Fruit fly (Drosophila melanogaster) whole organism, embryonic: ENCODE results near the gene CG6656.

Experiments used
- ATbp ChIP-seq: fragments of 200-800 bp; sonication (Bioruptor generic); optimal IDR thresholded peaks from 2 replicates; lab custom pipeline; 2017; ENCODE audit warnings: missing biosample characterization, mild to moderate bottlenecking, missing genetic modification characterization, missing genetic modification reagents
- CG10209 ChIP-seq: fragments of 200-800 bp; sonication (Bioruptor generic); optimal IDR thresholded peaks from 3 replicates; lab custom pipeline; 2017; ENCODE audit warnings: missing biosample characterization, mild to moderate bottlenecking, missing genetic modification characterization, missing genetic modification reagents
- CG10543 ChIP-seq: fragments of 200-800 bp; sonication (Bioruptor generic); optimal IDR thresholded peaks from 3 replicates; lab custom pipeline; 2017; ENCODE audit warnings: missing biosample characterization, mild to moderate bottlenecking, missing genetic modification characterization, moderate library complexity
- CG11504 ChIP-seq: fragments of 200-800 bp; sonication (Bioruptor generic); optimal IDR thresholded peaks from 3 replicates; lab custom pipeline; 2019; ENCODE audit warnings: missing biosample characterization, mild to moderate bottlenecking, missing genetic modification characterization, moderate library complexity
- CG18011 ChIP-seq: fragments of 200-800 bp; sonication (Bioruptor generic); optimal IDR thresholded peaks from 2 replicates; lab custom pipeline; 2017; ENCODE audit warnings: missing biosample characterization, missing genetic modification characterization, mild to moderate bottlenecking, moderate library complexity, missing genotype
- CG1832 ChIP-seq: fragments of 200-800 bp; sonication (Bioruptor generic); optimal IDR thresholded peaks from 2 replicates; lab custom pipeline; 2017; ENCODE audit warnings: missing biosample characterization, mild to moderate bottlenecking, missing genetic modification characterization, inconsistent platforms
- CG2875 ChIP-seq: fragments of 200-800 bp; sonication (Bioruptor generic); optimal IDR thresholded peaks from 2 replicates; lab custom pipeline; 2017; ENCODE audit warnings: missing biosample characterization, mild to moderate bottlenecking, missing genetic modification characterization, missing genetic modification reagents
- CG3163 ChIP-seq: fragments of 200-800 bp; sonication (Bioruptor generic); optimal IDR thresholded peaks from 3 replicates; lab custom pipeline; 2016; ENCODE audit warnings: missing biosample characterization, missing genetic modification characterization
- CG3726 ChIP-seq: fragments of 200-800 bp; sonication (Bioruptor generic); IDR thresholded peaks from 3 replicates; pipeline ENCODE4, ENCODE4 v1.3.6; 2022; ENCODE audit warnings: missing biosample characterization, missing genetic modification characterization
- CG42726 ChIP-seq: fragments of 200-800 bp; sonication (Bioruptor generic); IDR thresholded peaks from 2 replicates; pipeline ENCODE4 v1.3.6; 2022; ENCODE audit warnings: missing biosample characterization, missing genetic modification characterization; ENCODE audit not compliant: partially characterized antibody
- CG4617 ChIP-seq: fragments of 200-800 bp; sonication (Bioruptor generic); optimal IDR thresholded peaks from 3 replicates; lab custom pipeline; 2016; ENCODE audit warnings: missing biosample characterization, missing genetic modification characterization, borderline replicate concordance
- CG4820 ChIP-seq: fragments of 200-800 bp; sonication (Bioruptor generic); optimal IDR thresholded peaks from 3 replicates; lab custom pipeline; 2016; ENCODE audit warnings: missing biosample characterization, missing genetic modification characterization
- CG7786 ChIP-seq: fragments of 200-800 bp; sonication (Bioruptor generic); optimal IDR thresholded peaks from 2 replicates; lab custom pipeline; 2016; ENCODE audit warnings: missing biosample characterization, missing genetic modification characterization
- CG9215 ChIP-seq: fragments of 200-800 bp; sonication (Bioruptor generic); IDR thresholded peaks from 2 replicates; pipeline ENCODE4 v1.3.6; 2022; ENCODE audit warnings: missing biosample characterization, missing genetic modification characterization
- CG9817 ChIP-seq: fragments of 200-800 bp; sonication (Bioruptor generic); optimal IDR thresholded peaks from 2 replicates; lab custom pipeline; 2018; ENCODE audit warnings: missing biosample characterization, mild to moderate bottlenecking, missing genetic modification characterization, moderate library complexity
- D ChIP-seq, 2 experiments: fragments of 200-800 bp in 1 of 2; fragments of >200 bp in 1 of 2; sonication (Bioruptor generic) in 1 of 2; optimal IDR thresholded peaks; 2 replicates in 1 of 2; 3 replicates in 1 of 2; lab custom pipeline; 2017; ENCODE audit warnings: mild to moderate bottlenecking in 1 of 2, missing biosample characterization in 1 of 2, missing genetic modification characterization in 1 of 2, missing genetic modification reagents in 1 of 2
- E2f2 ChIP-seq: fragments of 200-800 bp; sonication (Bioruptor generic); IDR thresholded peaks from 2 replicates; pipeline ENCODE4 v1.3.6; 2022; ENCODE audit warnings: missing biosample characterization, missing genetic modification characterization
- Gsc ChIP-seq: fragments of 200-800 bp; sonication (Bioruptor generic); IDR thresholded peaks from 2 replicates; pipeline ENCODE4 v1.3.6; 2022; ENCODE audit warnings: missing biosample characterization, missing genetic modification characterization
- Hr78 ChIP-seq, 2 experiments: fragments of 200-800 bp in 1 of 2; fragments of >200 bp in 1 of 2; sonication (Bioruptor generic) in 1 of 2; optimal IDR thresholded peaks; 2 replicates each; lab custom pipeline; 2017 to 2019; ENCODE audit warnings: missing biosample characterization in 2 of 2, missing genetic modification characterization in 2 of 2, mild to moderate bottlenecking in 1 of 2, moderate library complexity in 1 of 2
- NC2β ChIP-seq: fragments of 200-800 bp; sonication (Bioruptor generic); optimal IDR thresholded peaks from 2 replicates; lab custom pipeline; 2016; ENCODE audit warnings: missing biosample characterization, missing genetic modification characterization
- Oaz ChIP-seq: fragments of 200-800 bp; sonication (Bioruptor generic); IDR thresholded peaks from 2 replicates; pipeline ENCODE4 v1.3.6; 2022; ENCODE audit warnings: missing biosample characterization, missing genetic modification characterization
- Pdp1 ChIP-seq, 2 experiments: fragments of 200-800 bp; sonication (Bioruptor generic); optimal IDR thresholded peaks; 3 replicates each; lab custom pipeline; 2016; ENCODE audit warnings: missing biosample characterization in 2 of 2, missing genetic modification characterization in 2 of 2, mild to moderate bottlenecking in 1 of 2, moderate library complexity in 1 of 2
- Scr ChIP-seq: fragments of 200-800 bp; sonication (Bioruptor generic); IDR thresholded peaks from 2 replicates; pipeline ENCODE4 v1.3.6; 2022; ENCODE audit warnings: missing biosample characterization, missing genetic modification characterization; ENCODE audit not compliant: partially characterized antibody
- Sry-β ChIP-seq: fragments of 200-800 bp; sonication (Bioruptor generic); optimal IDR thresholded peaks from 2 replicates; lab custom pipeline; 2018; ENCODE audit warnings: missing biosample characterization, mild to moderate bottlenecking, missing genetic modification characterization, moderate library complexity
- Taf1 ChIP-seq: fragments of 200-800 bp; sonication (Bioruptor generic); IDR thresholded peaks from 2 replicates; pipeline ENCODE4 v1.3.6; 2022; ENCODE audit warnings: missing biosample characterization, missing genetic modification characterization
- Usf ChIP-seq: fragments of 200-800 bp; sonication (Bioruptor generic); optimal IDR thresholded peaks from 2 replicates; lab custom pipeline; 2017; ENCODE audit warnings: missing genotype, missing biosample characterization, missing genetic modification characterization
- ac ChIP-seq: fragments of 200-800 bp; sonication (Bioruptor generic); optimal IDR thresholded peaks from 3 replicates; lab custom pipeline; 2017; ENCODE audit warnings: missing biosample characterization, mild to moderate bottlenecking, missing genetic modification characterization
- amos ChIP-seq: fragments of 200-800 bp; sonication (Bioruptor generic); IDR thresholded peaks from 2 replicates; pipeline ENCODE4 v1.3.6; 2022; ENCODE audit warnings: missing biosample characterization, missing genetic modification characterization; ENCODE audit not compliant: partially characterized antibody
- aop ChIP-seq: fragments of 200-800 bp; sonication (Bioruptor generic); IDR thresholded peaks from 2 replicates; pipeline ENCODE4 v1.3.6; 2022; ENCODE audit warnings: missing biosample characterization, missing genetic modification characterization
- bcd ChIP-seq: fragments of 200-800 bp; sonication (Bioruptor generic); optimal IDR thresholded peaks from 2 replicates; lab custom pipeline; 2017; ENCODE audit warnings: missing biosample characterization, mild to moderate bottlenecking, missing genetic modification characterization
- chn ChIP-seq: fragments of 200-800 bp; sonication (Bioruptor generic); optimal IDR thresholded peaks from 2 replicates; lab custom pipeline; 2016; ENCODE audit warnings: missing biosample characterization, missing genetic modification characterization
- cwo ChIP-seq: fragments of 200-800 bp; sonication (Bioruptor generic); optimal IDR thresholded peaks from 3 replicates; lab custom pipeline; 2017; ENCODE audit warnings: missing biosample characterization, missing genetic modification characterization, mild to moderate bottlenecking, moderate library complexity, missing genetic modification reagents
- fd3F ChIP-seq: fragments of 200-800 bp; sonication (Bioruptor generic); optimal IDR thresholded peaks from 2 replicates; lab custom pipeline; 2018; ENCODE audit warnings: missing biosample characterization, mild to moderate bottlenecking, missing genetic modification characterization, moderate library complexity
- ftz-f1 ChIP-seq: fragments of 200-800 bp; sonication (Bioruptor generic); optimal IDR thresholded peaks from 2 replicates; lab custom pipeline; 2016; ENCODE audit warnings: missing biosample characterization, missing genetic modification characterization
- gfzf ChIP-seq: fragments of 200-800 bp; sonication (Bioruptor generic); optimal IDR thresholded peaks from 2 replicates; lab custom pipeline; 2016; ENCODE audit warnings: missing biosample characterization, mild to moderate bottlenecking, missing genetic modification characterization, moderate library complexity
- gro ChIP-seq: fragments of 200-800 bp; sonication (Bioruptor generic); optimal IDR thresholded peaks from 2 replicates; lab custom pipeline; 2016; ENCODE audit warnings: missing biosample characterization, missing genetic modification characterization
- hb ChIP-seq: fragments of 200-800 bp; sonication (Bioruptor generic); IDR thresholded peaks from 3 replicates; pipeline ENCODE4 v1.3.6; 2022; ENCODE audit warnings: missing biosample characterization, missing genetic modification characterization; ENCODE audit not compliant: partially characterized antibody
- hth ChIP-seq: fragments of >200 bp; optimal IDR thresholded peaks from 2 replicates; lab custom pipeline; 2017; ENCODE audit warnings: inconsistent platforms
- knrl ChIP-seq: fragments of 200-800 bp; sonication (Bioruptor generic); IDR thresholded peaks from 3 replicates; pipeline ENCODE4 v1.3.6; 2022; ENCODE audit warnings: missing biosample characterization, missing genetic modification characterization; ENCODE audit not compliant: partially characterized antibody
- lbe ChIP-seq: fragments of 200-800 bp; sonication (Bioruptor generic); optimal IDR thresholded peaks from 2 replicates; lab custom pipeline; 2016; ENCODE audit warnings: missing biosample characterization, mild to moderate bottlenecking, missing genetic modification characterization
- otp ChIP-seq: fragments of 200-800 bp; sonication (Bioruptor generic); IDR thresholded peaks from 3 replicates; pipeline ENCODE4, ENCODE4 v1.3.6; 2022; ENCODE audit warnings: missing biosample characterization, missing genetic modification characterization
- pfk ChIP-seq: fragments of 200-800 bp; sonication (Bioruptor generic); optimal IDR thresholded peaks from 2 replicates; lab custom pipeline; 2018; ENCODE audit warnings: missing biosample characterization, mild to moderate bottlenecking, missing genetic modification characterization, moderate library complexity
- sisA ChIP-seq: fragments of 200-800 bp; sonication (Bioruptor generic); IDR thresholded peaks from 2 replicates; pipeline ENCODE4 v1.3.6; 2022; ENCODE audit warnings: missing biosample characterization, missing genetic modification characterization
- toy ChIP-seq: fragments of 200-800 bp; sonication (Bioruptor generic); IDR thresholded peaks from 2 replicates; pipeline ENCODE4 v1.3.6; 2022; ENCODE audit warnings: missing biosample characterization, missing genetic modification characterization
- unc-4 ChIP-seq: fragments of 200-800 bp; sonication (Bioruptor generic); IDR thresholded peaks from 2 replicates; pipeline ENCODE4 v1.3.6; 2022; ENCODE audit warnings: missing biosample characterization, missing genetic modification characterization; ENCODE audit not compliant: partially characterized antibody
- zen ChIP-seq: fragments of 200-800 bp; sonication (Bioruptor generic); optimal IDR thresholded peaks from 3 replicates; lab custom pipeline; 2018; ENCODE audit warnings: missing biosample characterization, mild to moderate bottlenecking, missing genetic modification characterization, moderate library complexity
- zfh2 ChIP-seq: fragments of 200-800 bp; sonication (Bioruptor generic); optimal IDR thresholded peaks from 2 replicates; lab custom pipeline; 2016; ENCODE audit warnings: missing biosample characterization, missing genetic modification characterization

The CG6656 gene

dm6 chr3R:21862137-21862850 lies 12.8 kb upstream of the CG6656 start (continued):
- TF ChIP-seq CG4820 (GFP tag; lab: Kevin White, UChicago): peak; percentile 75
- TF ChIP-seq CG42726 (GFP tag; lab: Robert Waterston, UW): no peak
- peak in 1 of 2 experiments; percentile 74 for TF ChIP-seq Pdp1 (GFP tag; optimal IDR thresholded peaks at IDR 0.05; lab: Kevin White, UChicago)
- no peak for TF ChIP-seq Scr
- TF ChIP-seq Hr78 (GFP tag; optimal IDR thresholded peaks at IDR 0.05; lab: Kevin White, UChicago): peak in 1 of 2 experiments; percentile 71
- TF ChIP-seq cwo (GFP tag; lab: Kevin White, UChicago): no peak
- TF ChIP-seq CG7786: no peak
- TF ChIP-seq unc-4 (GFP tag; lab: Robert Waterston, UW): no peak
- no peak for TF ChIP-seq D (optimal IDR thresholded peaks at IDR 0.05; lab: Kevin White, UChicago)
- TF ChIP-seq D (GFP tag; optimal IDR thresholded peaks at IDR 0.05; lab: Kevin White, UChicago): peak; percentile 80
- TF ChIP-seq CG4617 (GFP tag; lab: Kevin White, UChicago): peak; percentile 4
- TF ChIP-seq CG2875 (GFP tag; lab: Kevin White, UChicago): peak; percentile 94
- no peak for TF ChIP-seq Oaz (GFP tag; lab: Robert Waterston, UW)
- no peak for TF ChIP-seq knrl
- TF ChIP-seq Taf1: no peak
- TF ChIP-seq Usf: peak; percentile 7
- TF ChIP-seq zfh2 (GFP tag; lab: Kevin White, UChicago): no peak
- peak; percentile 68 for TF ChIP-seq chn (GFP tag; lab: Kevin White, UChicago)
- TF ChIP-seq bcd (GFP tag; lab: Kevin White, UChicago): peak; percentile 55
- TF ChIP-seq E2f2: peak; percentile 48; the same call in 1 of the 2 replicates
- 0 out of 2 replicates have a peak, but pooled peaks have one; percentile 42 for TF ChIP-seq aop (GFP tag; lab: Robert Waterston, UW)
- TF ChIP-seq fd3F (GFP tag; lab: Kevin White, UChicago): no peak
- TF ChIP-seq gro (GFP tag; lab: Kevin White, UChicago): no peak
- TF ChIP-seq hth (lab: Kevin White, UChicago): no peak
- no peak for TF ChIP-seq CG18011 (GFP tag; lab: Kevin White, UChicago)
- no peak for TF ChIP-seq CG1832 (GFP tag; lab: Kevin White, UChicago)
- no peak for TF ChIP-seq lbe (GFP tag; lab: Kevin White, UChicago)
- peak; percentile 96 for TF ChIP-seq ATbp
- TF ChIP-seq CG10209 (GFP tag; lab: Kevin White, UChicago): peak; percentile 73
- TF ChIP-seq CG3163 (GFP tag; lab: Kevin White, UChicago): no peak
- TF ChIP-seq pfk (GFP tag; lab: Kevin White, UChicago): no peak
- TF ChIP-seq otp (GFP tag; lab: Robert Waterston, UW): peak; percentile 75; the same call in 2 of the 3 replicates
- peak; percentile 81 for TF ChIP-seq CG11504 (tag; lab: Kevin White, UChicago)
- no peak for TF ChIP-seq Gsc (GFP tag; lab: Robert Waterston, UW)
- TF ChIP-seq toy (GFP tag; lab: Robert Waterston, UW): no peak
- TF ChIP-seq Sry-β (GFP tag; lab: Kevin White, UChicago): peak; percentile 25
- no peak for TF ChIP-seq ftz-f1 (GFP tag; lab: Kevin White, UChicago)
- TF ChIP-seq amos (GFP tag; lab: Robert Waterston, UW): no peak
- no peak for TF ChIP-seq hb (GFP tag; lab: Robert Waterston, UW)
- peak; percentile 55 for TF ChIP-seq CG9817 (tag; lab: Kevin White, UChicago)
- TF ChIP-seq CG10543 (GFP tag; lab: Kevin White, UChicago): no peak
- TF ChIP-seq ac: peak; percentile 48
- TF ChIP-seq CG9215: no peak
- peak; percentile 30 for TF ChIP-seq zen (tag; lab: Kevin White, UChicago)
- peak; percentile 74 for TF ChIP-seq sisA (GFP tag; lab: Robert Waterston, UW)
- TF ChIP-seq CG3726 (GFP tag; lab: Robert Waterston, UW): 0 out of 3 replicates have a peak, but pooled peaks have one; percentile 59
- peak; percentile 52 for TF ChIP-seq NC2β
- TF ChIP-seq gfzf (GFP tag; lab: Kevin White, UChicago): no peak
